Fruit fly (Drosophila melanogaster): ENCODE data around the gene esg.

esg gene

dm6 chr2L:15343367-15343893 is 9.8 kb downstream of the esg start:
- no peak for TF ChIP-seq dl (GFP tag; optimal IDR thresholded peaks at IDR 0.05; ENCODE audit: insufficient read depth in 1 of 2, partially characterized antibody in 2 of 2)
- no peak for TF ChIP-seq dsf (GFP tag; optimal IDR thresholded peaks at IDR 0.05; ENCODE audit: borderline replicate concordance)
- TF ChIP-seq Hnf4 (GFP tag; optimal IDR thresholded peaks at IDR 0.05): no peak
- no peak for TF ChIP-seq pan (optimal IDR thresholded peaks at IDR 0.05)
- no peak for TF ChIP-seq Dif (GFP tag; optimal IDR thresholded peaks at IDR 0.05; ENCODE audit: partially characterized antibody)
- no peak for TF ChIP-seq psq (GFP tag; optimal IDR thresholded peaks at IDR 0.05)
- TF ChIP-seq CG32264 (GFP tag; optimal IDR thresholded peaks at IDR 0.05): no peak
- no peak for TF ChIP-seq dmrt93B (GFP tag; optimal IDR thresholded peaks at IDR 0.05)

dm6 chr2L:15345295-15345694 is 11.6 kb downstream of the esg start:
- no peak for TF ChIP-seq sage (GFP tag; optimal IDR thresholded peaks at IDR 0.05)
- no peak for TF ChIP-seq CG32264 (GFP tag; optimal IDR thresholded peaks at IDR 0.05)
- no peak for TF ChIP-seq Myc (optimal IDR thresholded peaks at IDR 0.05)
- no peak for TF ChIP-seq jim (GFP tag; optimal IDR thresholded peaks at IDR 0.05)
- no peak for TF ChIP-seq dmrt93B (GFP tag; optimal IDR thresholded peaks at IDR 0.05)
- TF ChIP-seq Hnf4 (GFP tag; optimal IDR thresholded peaks at IDR 0.05): no peak
- TF ChIP-seq Dif (GFP tag; optimal IDR thresholded peaks at IDR 0.05; ENCODE audit: partially characterized antibody): no peak
- no peak for TF ChIP-seq dl (GFP tag; optimal IDR thresholded peaks at IDR 0.05; ENCODE audit: insufficient read depth in 1 of 2, partially characterized antibody in 2 of 2)
- TF ChIP-seq sv (GFP tag; optimal IDR thresholded peaks at IDR 0.05): no peak
- TF ChIP-seq fru (GFP tag; optimal IDR thresholded peaks at IDR 0.05): no peak
- TF ChIP-seq Hr83 (GFP tag; optimal IDR thresholded peaks at IDR 0.05; ENCODE audit: poor library complexity, severe bottlenecking): no peak
- no peak for TF ChIP-seq CG9705 (GFP tag; optimal IDR thresholded peaks at IDR 0.05)
- TF ChIP-seq CrebA (GFP tag; optimal IDR thresholded peaks at IDR 0.05; ENCODE audit: borderline replicate concordance): no peak
- TF ChIP-seq foxo (GFP tag; optimal IDR thresholded peaks at IDR 0.05): no peak
- TF ChIP-seq OdsH (GFP tag; optimal IDR thresholded peaks at IDR 0.05): no peak
- no peak for TF ChIP-seq rgr (GFP tag; optimal IDR thresholded peaks at IDR 0.05)

- no peak for TF ChIP-seq sage (GFP tag; optimal IDR thresholded peaks at IDR 0.05)
- peak; percentile 7 for TF ChIP-seq fru (GFP tag; optimal IDR thresholded peaks at IDR 0.05)
These were observed 15.5 kb downstream of the esg start for dm6 chr2L:15349203-15349602.

dm6 chr2L:15350882-15351281 is 17.2 kb downstream of the esg start:
- TF ChIP-seq Myc (optimal IDR thresholded peaks at IDR 0.05): no peak
- TF ChIP-seq HLH106 (tag; optimal IDR thresholded peaks at IDR 0.05): no peak
- TF ChIP-seq Abd-B (GFP tag; optimal IDR thresholded peaks at IDR 0.05): no peak
- no peak for TF ChIP-seq psq (GFP tag; optimal IDR thresholded peaks at IDR 0.05)
- no peak for TF ChIP-seq sv (GFP tag; optimal IDR thresholded peaks at IDR 0.05)

- no peak for TF ChIP-seq Rel (GFP tag; optimal IDR thresholded peaks at IDR 0.05)
- no peak for TF ChIP-seq Rel (tag; optimal IDR thresholded peaks at IDR 0.05)
- no peak for TF ChIP-seq Hnf4 (GFP tag; optimal IDR thresholded peaks at IDR 0.05)
- no peak for TF ChIP-seq HLH106 (tag; optimal IDR thresholded peaks at IDR 0.05)
- TF ChIP-seq rgr (GFP tag; optimal IDR thresholded peaks at IDR 0.05): no peak
- TF ChIP-seq br (GFP tag; optimal IDR thresholded peaks at IDR 0.05): no peak
- TF ChIP-seq lola (GFP tag; optimal IDR thresholded peaks at IDR 0.05): no peak
- no peak for TF ChIP-seq psq (GFP tag; optimal IDR thresholded peaks at IDR 0.05)
- TF ChIP-seq Sp1 (GFP tag; optimal IDR thresholded peaks at IDR 0.05): no peak
- no peak for TF ChIP-seq CG32264 (GFP tag; optimal IDR thresholded peaks at IDR 0.05)
- no peak for TF ChIP-seq ey (GFP tag; optimal IDR thresholded peaks at IDR 0.05)
- no peak for TF ChIP-seq fru (GFP tag; optimal IDR thresholded peaks at IDR 0.05)
- no peak for TF ChIP-seq sv (GFP tag; optimal IDR thresholded peaks at IDR 0.05)
- no peak for TF ChIP-seq jim (GFP tag; optimal IDR thresholded peaks at IDR 0.05)
- no peak for TF ChIP-seq Dif (GFP tag; optimal IDR thresholded peaks at IDR 0.05; ENCODE audit: partially characterized antibody)
- TF ChIP-seq Hr78 (GFP tag; optimal IDR thresholded peaks at IDR 0.05): no peak
- no peak for TF ChIP-seq Vsx2 (GFP tag; optimal IDR thresholded peaks at IDR 0.05; ENCODE audit: partially characterized antibody)
- no peak for TF ChIP-seq dsf (GFP tag; optimal IDR thresholded peaks at IDR 0.05; ENCODE audit: borderline replicate concordance)
- no peak for TF ChIP-seq Myc (optimal IDR thresholded peaks at IDR 0.05)
- TF ChIP-seq brk (GFP tag; optimal IDR thresholded peaks at IDR 0.05): no peak
- no peak for TF ChIP-seq Abd-B (GFP tag; optimal IDR thresholded peaks at IDR 0.05)
These were observed 24.9 kb downstream of the esg start for dm6 chr2L:15358516-15358915.
